Fruit fly (Drosophila melanogaster) whole organism, embryonic: ENCODE results near the gene Nak.

Source experiments
- Abd-B ChIP-seq: fragments of 200-800 bp; sonication (Bioruptor generic); optimal IDR thresholded peaks from 2 replicates; lab custom pipeline; 2018; ENCODE audit warnings: missing biosample characterization, mild to moderate bottlenecking, missing genetic modification characterization, moderate library complexity
- BEAF-32 ChIP-seq: fragments of 200-800 bp; sonication (Bioruptor generic); optimal IDR thresholded peaks from 3 replicates; lab custom pipeline; 2017; ENCODE audit warnings: missing biosample characterization, missing genetic modification characterization, mild to moderate bottlenecking, moderate library complexity, missing genetic modification reagents
- Blimp-1 ChIP-seq: fragments of 200-800 bp; sonication (Bioruptor generic); optimal IDR thresholded peaks from 3 replicates; lab custom pipeline; 2018; ENCODE audit warnings: missing biosample characterization, missing genetic modification characterization, mild to moderate bottlenecking, moderate library complexity, missing genetic modification reagents
- C15 ChIP-seq: fragments of 200-800 bp; sonication (Bioruptor generic); IDR thresholded peaks from 3 replicates; pipeline ENCODE4 v1.3.6; 2022; ENCODE audit warnings: missing biosample characterization, missing genetic modification characterization
- CG10274 ChIP-seq: fragments of 200-800 bp; sonication (Bioruptor generic); optimal IDR thresholded peaks from 3 replicates; lab custom pipeline; 2017; ENCODE audit warnings: missing biosample characterization, mild to moderate bottlenecking, missing genetic modification characterization
- CG11398 ChIP-seq: fragments of 200-800 bp; sonication (Bioruptor generic); optimal IDR thresholded peaks from 2 replicates; lab custom pipeline; 2016; ENCODE audit warnings: missing biosample characterization, missing genetic modification characterization
- CG15514 ChIP-seq: fragments of 200-800 bp; sonication (Bioruptor generic); optimal IDR thresholded peaks from 3 replicates; lab custom pipeline; 2017; ENCODE audit warnings: missing biosample characterization, missing genetic modification characterization, mild to moderate bottlenecking, moderate library complexity, missing genetic modification reagents
- CG15696 ChIP-seq: fragments of 200-800 bp; sonication (Bioruptor generic); optimal IDR thresholded peaks from 2 replicates; lab custom pipeline; 2019; ENCODE audit warnings: missing biosample characterization, mild to moderate bottlenecking, missing genetic modification characterization, moderate library complexity
- CG16779 ChIP-seq: fragments of 200-800 bp; sonication (Bioruptor generic); IDR thresholded peaks from 2 replicates; pipeline ENCODE4 v1.3.6; 2022; ENCODE audit warnings: missing biosample characterization, missing genetic modification characterization
- CG17186 ChIP-seq: fragments of 200-800 bp; sonication (Bioruptor generic); optimal IDR thresholded peaks from 3 replicates; lab custom pipeline; 2017; ENCODE audit warnings: missing biosample characterization, missing genetic modification reagents, missing genetic modification characterization
- CG31224 ChIP-seq: fragments of 200-800 bp; sonication (Bioruptor generic); IDR thresholded peaks from 2 replicates; pipeline ENCODE4 v1.3.6; 2022; ENCODE audit warnings: missing biosample characterization, missing genetic modification characterization
- CG3407 ChIP-seq: fragments of 200-800 bp; sonication (Bioruptor generic); optimal IDR thresholded peaks from 2 replicates; lab custom pipeline; 2018; ENCODE audit warnings: missing biosample characterization, mild to moderate bottlenecking, missing genetic modification characterization
- CG43689 ChIP-seq: fragments of 200-800 bp; sonication (Bioruptor generic); IDR thresholded peaks from 2 replicates; pipeline ENCODE4 v1.3.6; 2022; ENCODE audit warnings: missing biosample characterization, missing genetic modification characterization
- CG5180 ChIP-seq: fragments of 200-800 bp; sonication (Bioruptor generic); optimal IDR thresholded peaks from 3 replicates; lab custom pipeline; 2017; ENCODE audit warnings: missing biosample characterization, missing genetic modification characterization, mild to moderate bottlenecking, moderate library complexity, missing genetic modification reagents
- CG5245 ChIP-seq: fragments of 200-800 bp; sonication (Bioruptor generic); optimal IDR thresholded peaks from 3 replicates; lab custom pipeline; 2016; ENCODE audit warnings: missing biosample characterization, missing genetic modification characterization
- CG6854 ChIP-seq: fragments of 200-800 bp; sonication (Bioruptor generic); optimal IDR thresholded peaks from 3 replicates; lab custom pipeline; 2017; ENCODE audit warnings: missing biosample characterization, mild to moderate bottlenecking, missing genetic modification characterization
- CG7357 ChIP-seq: fragments of 200-800 bp; sonication (Bioruptor generic); IDR thresholded peaks from 3 replicates; pipeline ENCODE4 v1.3.6; 2022; ENCODE audit warnings: missing biosample characterization, missing genetic modification characterization
- CG8089 ChIP-seq: fragments of 200-800 bp; sonication (Bioruptor generic); optimal IDR thresholded peaks from 3 replicates; lab custom pipeline; 2016; ENCODE audit warnings: missing biosample characterization, missing genetic modification characterization
- CG8359 ChIP-seq: fragments of 200-800 bp; sonication (Bioruptor generic); optimal IDR thresholded peaks from 2 replicates; lab custom pipeline; 2017; ENCODE audit warnings: missing biosample characterization, mild to moderate bottlenecking, missing genetic modification characterization, borderline replicate concordance
- CG9876 ChIP-seq: fragments of 200-800 bp; sonication (Bioruptor generic); optimal IDR thresholded peaks from 2 replicates; lab custom pipeline; 2016; ENCODE audit warnings: missing biosample characterization, missing genetic modification characterization
- Camta ChIP-seq: fragments of 200-800 bp; sonication (Bioruptor generic); optimal IDR thresholded peaks from 2 replicates; lab custom pipeline; 2016; ENCODE audit warnings: missing biosample characterization, missing genetic modification characterization
- Dek ChIP-seq: fragments of 200-800 bp; sonication (Bioruptor generic); optimal IDR thresholded peaks from 3 replicates; lab custom pipeline; 2019; ENCODE audit warnings: missing biosample characterization, mild to moderate bottlenecking, missing genetic modification characterization, moderate library complexity
- Dip2 ChIP-seq: fragments of 200-800 bp; sonication (Bioruptor generic); IDR thresholded peaks from 2 replicates; pipeline ENCODE4 v1.3.6; 2022; ENCODE audit warnings: missing biosample characterization, missing genetic modification characterization
- Dip3 ChIP-seq: fragments of 200-800 bp; sonication (Bioruptor generic); optimal IDR thresholded peaks from 3 replicates; lab custom pipeline; 2016; ENCODE audit warnings: missing biosample characterization, missing genetic modification characterization
- Eip74EF ChIP-seq, 2 experiments: fragments of 200-800 bp in 1 of 2; fragments of >200 bp in 1 of 2; sonication (Bioruptor generic) in 1 of 2; optimal IDR thresholded peaks; 2 replicates each; lab custom pipeline; 2017 to 2019; ENCODE audit warnings: missing biosample characterization in 2 of 2, missing genetic modification characterization in 2 of 2, mild to moderate bottlenecking in 1 of 2, moderate library complexity in 1 of 2
- Ets97D ChIP-seq: fragments of 200-800 bp; sonication (Bioruptor generic); optimal IDR thresholded peaks from 3 replicates; lab custom pipeline; 2016; ENCODE audit warnings: missing biosample characterization, missing genetic modification characterization
- Fer3 ChIP-seq: fragments of 200-800 bp; sonication (Bioruptor generic); optimal IDR thresholded peaks from 2 replicates; lab custom pipeline; 2018; ENCODE audit warnings: missing biosample characterization, mild to moderate bottlenecking, missing genetic modification characterization, moderate library complexity
- Hr39 ChIP-seq: fragments of >200 bp; optimal IDR thresholded peaks from 2 replicates; lab custom pipeline; 2017
- Mrtf ChIP-seq: fragments of 200-800 bp; sonication (Bioruptor generic); IDR thresholded peaks from 3 replicates; pipeline ENCODE4 v1.3.6; 2022; ENCODE audit warnings: missing biosample characterization, missing genetic modification characterization
- Rx ChIP-seq: fragments of 200-800 bp; sonication (Bioruptor generic); IDR thresholded peaks from 2 replicates; pipeline ENCODE4 v1.3.6; 2022; ENCODE audit warnings: missing biosample characterization, missing genetic modification characterization
- Trl ChIP-seq, 3 experiments: fragments of >200 bp in 2 of 3; fragments of 200-800 bp in 1 of 3; sonication (Bioruptor generic) in 1 of 3; optimal IDR thresholded peaks; 2 replicates in 1 of 3; 3 replicates in 2 of 3; lab custom pipeline; 2016 to 2017; ENCODE audit warnings: missing biosample characterization in 1 of 3, missing genetic modification characterization in 1 of 3
- chm ChIP-seq: fragments of 200-800 bp; sonication (Bioruptor generic); IDR thresholded peaks from 2 replicates; pipeline ENCODE4 v1.3.6; 2022; ENCODE audit warnings: missing biosample characterization, missing genetic modification characterization
- chn ChIP-seq: fragments of 200-800 bp; sonication (Bioruptor generic); optimal IDR thresholded peaks from 2 replicates; lab custom pipeline; 2016; ENCODE audit warnings: missing biosample characterization, missing genetic modification characterization
- crol ChIP-seq: fragments of 200-800 bp; sonication (Bioruptor generic); IDR thresholded peaks from 2 replicates; pipeline ENCODE4 v1.3.6; 2022; ENCODE audit warnings: missing biosample characterization, missing genetic modification characterization
- crp ChIP-seq, 2 experiments: fragments of 200-800 bp; sonication (Bioruptor generic); optimal IDR thresholded peaks; 2 replicates in 1 of 2; 3 replicates in 1 of 2; lab custom pipeline; 2017; ENCODE audit warnings: missing biosample characterization in 2 of 2, missing genetic modification characterization in 2 of 2, mild to moderate bottlenecking in 1 of 2, moderate library complexity in 1 of 2
- cwo ChIP-seq: fragments of 200-800 bp; sonication (Bioruptor generic); optimal IDR thresholded peaks from 3 replicates; lab custom pipeline; 2017; ENCODE audit warnings: missing biosample characterization, missing genetic modification characterization, mild to moderate bottlenecking, moderate library complexity, missing genetic modification reagents
- dan ChIP-seq: fragments of 200-800 bp; sonication (Bioruptor generic); IDR thresholded peaks from 2 replicates; pipeline ENCODE4 v1.3.6; 2022; ENCODE audit warnings: missing biosample characterization, missing genetic modification characterization
- disco-r ChIP-seq: fragments of 200-800 bp; sonication (Bioruptor generic); optimal IDR thresholded peaks from 2 replicates; lab custom pipeline; 2016; ENCODE audit warnings: missing biosample characterization, missing genetic modification characterization
- eve ChIP-seq, 2 experiments: fragments of >200 bp; optimal IDR thresholded peaks; 2 replicates each; lab custom pipeline; 2017; ENCODE audit warnings: missing biosample characterization in 2 of 2, missing genetic modification characterization in 2 of 2
- ham ChIP-seq: fragments of 200-800 bp; sonication (Bioruptor generic); IDR thresholded peaks from 2 replicates; pipeline ENCODE4 v1.3.6; 2022; ENCODE audit warnings: missing biosample characterization, missing genetic modification characterization
- hb ChIP-seq: fragments of 200-800 bp; sonication (Bioruptor generic); IDR thresholded peaks from 3 replicates; pipeline ENCODE4 v1.3.6; 2022; ENCODE audit warnings: missing biosample characterization, missing genetic modification characterization; ENCODE audit not compliant: partially characterized antibody
- ken ChIP-seq: fragments of 200-800 bp; sonication (Bioruptor generic); IDR thresholded peaks from 3 replicates; pipeline ENCODE4 v1.3.6; 2022; ENCODE audit warnings: missing biosample characterization, missing genetic modification characterization
- nerfin-1 ChIP-seq: fragments of 200-800 bp; sonication (Bioruptor generic); optimal IDR thresholded peaks from 3 replicates; lab custom pipeline; 2019; ENCODE audit warnings: missing biosample characterization, mild to moderate bottlenecking, missing genetic modification characterization, moderate library complexity
- oc ChIP-seq: fragments of 200-800 bp; sonication (Bioruptor generic); optimal IDR thresholded peaks from 2 replicates; lab custom pipeline; 2018; ENCODE audit warnings: missing biosample characterization, mild to moderate bottlenecking, missing genetic modification characterization, moderate library complexity
- pfk ChIP-seq: fragments of 200-800 bp; sonication (Bioruptor generic); optimal IDR thresholded peaks from 2 replicates; lab custom pipeline; 2018; ENCODE audit warnings: missing biosample characterization, mild to moderate bottlenecking, missing genetic modification characterization, moderate library complexity
- prd ChIP-seq, 3 experiments: fragments of >200 bp in 2 of 3; fragments of 200-800 bp in 1 of 3; sonication (Bioruptor generic) in 1 of 3; optimal IDR thresholded peaks in 2 of 3; IDR thresholded peaks in 1 of 3; 2 replicates in 2 of 3; 3 replicates in 1 of 3; pipeline versions ENCODE4 v1.3.6 to Lab custom; 2017 to 2022; ENCODE audit warnings: missing biosample characterization in 1 of 3, missing genetic modification characterization in 1 of 3
- psq ChIP-seq: fragments of 200-800 bp; sonication (Bioruptor generic); optimal IDR thresholded peaks from 2 replicates; lab custom pipeline; 2017; ENCODE audit warnings: missing biosample characterization, missing genetic modification characterization
- tx ChIP-seq: fragments of 200-800 bp; sonication (Bioruptor generic); optimal IDR thresholded peaks from 2 replicates; lab custom pipeline; 2016; ENCODE audit warnings: missing biosample characterization, missing genetic modification characterization
- zfh1 ChIP-seq: fragments of 200-800 bp; sonication (Bioruptor generic); IDR thresholded peaks from 3 replicates; pipeline ENCODE4 v1.3.6; 2022; ENCODE audit warnings: missing biosample characterization, missing genetic modification characterization

The Nak gene

DNA sequence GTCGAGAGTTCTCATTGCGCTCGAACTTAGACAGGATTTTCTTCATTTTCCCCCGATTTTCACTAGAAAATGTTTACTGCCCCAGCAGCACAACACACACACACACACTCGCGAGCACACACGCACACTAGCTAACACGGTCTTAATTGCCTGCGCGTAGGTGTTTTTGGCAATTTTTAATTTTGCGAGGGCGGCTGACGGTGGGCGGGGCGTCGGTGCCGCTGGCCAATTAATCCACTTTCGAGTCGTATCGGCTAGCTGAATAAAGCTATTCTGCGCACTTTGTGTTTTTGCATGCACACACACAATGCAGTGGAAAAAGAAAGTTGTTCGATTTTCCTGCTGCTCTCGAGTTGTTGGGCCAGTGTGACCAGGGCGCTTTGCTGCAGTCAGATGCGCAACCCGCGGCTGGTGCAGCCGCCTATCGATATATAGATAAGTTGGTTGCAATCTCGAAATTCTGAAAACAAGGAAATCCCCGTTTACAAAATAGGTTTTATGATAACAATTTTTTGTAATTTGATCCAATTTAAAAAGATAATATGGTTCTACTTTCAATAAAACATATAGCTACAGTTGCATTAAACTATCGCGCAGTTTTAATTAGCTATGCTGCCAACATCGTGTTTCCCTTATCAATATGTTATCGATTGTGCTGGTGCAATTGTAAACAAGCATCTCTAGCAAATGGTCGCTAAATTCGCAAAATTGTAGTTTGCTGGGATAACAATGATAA lies at the start of gene Nak, which contains the start of gene Tango6 (continued):
- TF ChIP-seq BEAF-32 (GFP tag; lab: Kevin White, UChicago) (peak; percentile 98), Abd-B (GFP tag; lab: Kevin White, UChicago) (peak; percentile 71), CG7357 (GFP tag; lab: Robert Waterston, UW) (no peak), CG31224 (GFP tag; lab: Robert Waterston, UW) (no peak), Dip2 (GFP tag; lab: Robert Waterston, UW) (no peak), Camta (peak; percentile 40), CG3407 (GFP tag; lab: Kevin White, UChicago) (no peak), CG17186 (GFP tag; lab: Kevin White, UChicago) (peak; percentile 97), crp (GFP tag; optimal IDR thresholded peaks at IDR 0.05; lab: Kevin White, UChicago) (peak in 1 of 2 experiments; percentile 69), nerfin-1 (peak; percentile 4), CG6854 (GFP tag; lab: Kevin White, UChicago) (no peak), Ets97D (GFP tag; lab: Kevin White, UChicago) (peak; percentile 64), C15 (no peak), CG5180 (GFP tag; lab: Kevin White, UChicago) (no peak), CG5245 (no peak), dan (GFP tag; lab: Robert Waterston, UW) (no peak), Mrtf (GFP tag; lab: Robert Waterston, UW) (no peak), Trl (optimal IDR thresholded peaks at IDR 0.05; lab: Kevin White, UChicago) (no peak), Trl (GFP tag; optimal IDR thresholded peaks at IDR 0.05; lab: Kevin White, UChicago) (peak; percentile 44), prd (optimal IDR thresholded peaks at IDR 0.05; lab: Kevin White, UChicago) (no peak), prd (GFP tag; IDR thresholded peaks at IDR 0.05; lab: Robert Waterston, UW) (peak; percentile 33; the same call in 1 of the 3 replicates), disco-r (GFP tag; lab: Kevin White, UChicago) (peak; percentile 23), Fer3 (no peak), eve (GFP tag; optimal IDR thresholded peaks at IDR 0.05; lab: Kevin White, UChicago) (no peak), CG16779 (GFP tag; lab: Robert Waterston, UW) (no peak), Dek (tag; lab: Kevin White, UChicago) (no peak), CG11398 (GFP tag; lab: Kevin White, UChicago) (no peak), CG15514 (peak; percentile 34), cwo (GFP tag; lab: Kevin White, UChicago) (no peak), ken (no peak), CG8089 (GFP tag; lab: Kevin White, UChicago) (no peak), tx (GFP tag; lab: Kevin White, UChicago) (no peak), ham (no peak), Hr39 (lab: Kevin White, UChicago) (no peak), CG15696 (tag; lab: Kevin White, UChicago) (no peak), psq (GFP tag; lab: Kevin White, UChicago) (no peak), Rx (GFP tag; lab: Robert Waterston, UW) (no peak), pfk (GFP tag; lab: Kevin White, UChicago) (no peak), Dip3 (peak; percentile 39), CG10274 (GFP tag; lab: Kevin White, UChicago) (no peak), chm (GFP tag; lab: Robert Waterston, UW) (no peak), crol (GFP tag; lab: Robert Waterston, UW) (no peak), Eip74EF (GFP tag; optimal IDR thresholded peaks at IDR 0.05; lab: Kevin White, UChicago) (no peak), zfh1 (GFP tag; lab: Robert Waterston, UW) (no peak), chn (GFP tag; lab: Kevin White, UChicago) (peak; percentile 22), CG8359 (no peak), CG9876 (GFP tag; lab: Kevin White, UChicago) (peak; percentile 3), oc (tag; lab: Kevin White, UChicago) (no peak), Blimp-1 (GFP tag; lab: Kevin White, UChicago) (peak; percentile 54), CG43689 (no peak), hb (GFP tag; lab: Robert Waterston, UW) (peak; percentile 92)
